Fruit fly (Drosophila melanogaster): ENCODE measurements around the gene JhI-21.

JhI-21 gene

dm6 chr2L:12044613-12045350, 11.1 kb downstream of the JhI-21 start, which contains the start of gene CG6785 (continued):
- TF ChIP-seq sc (optimal IDR thresholded peaks at IDR 0.05), result no peak
- TF ChIP-seq sc (GFP tag; optimal IDR thresholded peaks at IDR 0.05), result peak; percentile 79
- no peak for TF ChIP-seq Aef1 (GFP tag; IDR thresholded peaks at IDR 0.05)
- TF ChIP-seq CG9727 (GFP tag; optimal IDR thresholded peaks at IDR 0.05), result peak; percentile 78
- TF ChIP-seq ttk (GFP tag; IDR thresholded peaks at IDR 0.05), result no peak
- no peak for TF ChIP-seq inv (GFP tag; IDR thresholded peaks at IDR 0.05; ENCODE audit: partially characterized antibody)
- peak; percentile 56 for TF ChIP-seq Max (GFP tag; optimal IDR thresholded peaks at IDR 0.05)
- TF ChIP-seq fru (optimal IDR thresholded peaks at IDR 0.05), result no peak
- no peak for TF ChIP-seq dati (GFP tag; IDR thresholded peaks at IDR 0.05)
- TF ChIP-seq Xbp1 (GFP tag; optimal IDR thresholded peaks at IDR 0.05), result peak; percentile 51
- TF ChIP-seq CG30403 (GFP tag; optimal IDR thresholded peaks at IDR 0.05), result peak; percentile 39
- TF ChIP-seq Hr3 (GFP tag; optimal IDR thresholded peaks at IDR 0.05), result peak; percentile 37
- TF ChIP-seq CG42726 (GFP tag; IDR thresholded peaks at IDR 0.05; ENCODE audit: partially characterized antibody), result no peak
- peak; percentile 96 for TF ChIP-seq Med (GFP tag)
- peak in 1 of 2 experiments; percentile 52 for TF ChIP-seq Hr78 (GFP tag; optimal IDR thresholded peaks at IDR 0.05)
- TF ChIP-seq CG34422 (GFP tag; IDR thresholded peaks at IDR 0.05), result peak; percentile 50; the same call in 1 of the 3 replicates
- TF ChIP-seq NfI (GFP tag; optimal IDR thresholded peaks at IDR 0.05), result peak; percentile 67
- 0 out of 2 replicates have a peak, but pooled peaks have one; percentile 14 for TF ChIP-seq CG10366 (GFP tag; IDR thresholded peaks at IDR 0.05)
- TF ChIP-seq CG2678 (tag; optimal IDR thresholded peaks at IDR 0.05), result peak; percentile 86
- no peak for TF ChIP-seq Scr (GFP tag; IDR thresholded peaks at IDR 0.05; ENCODE audit: partially characterized antibody)
- TF ChIP-seq nerfin-1 (tag; optimal IDR thresholded peaks at IDR 0.05), result peak; percentile 80
- peak; percentile 48 for TF ChIP-seq CG10274 (GFP tag; optimal IDR thresholded peaks at IDR 0.05)
- peak; percentile 73 for TF ChIP-seq CG14710 (tag; optimal IDR thresholded peaks at IDR 0.05)
- TF ChIP-seq ara (GFP tag; IDR thresholded peaks at IDR 0.05), result no peak
- no peak for TF ChIP-seq jigr1 (GFP tag; IDR thresholded peaks at IDR 0.05)
- peak; percentile 90 for TF ChIP-seq CG18599 (GFP tag; optimal IDR thresholded peaks at IDR 0.05)
- TF ChIP-seq esg (GFP tag; conservative IDR thresholded peaks at IDR 0.05), result no peak
- TF ChIP-seq Poxn (GFP tag; IDR thresholded peaks at IDR 0.05), result no peak
- TF ChIP-seq Hey (tag; optimal IDR thresholded peaks at IDR 0.05), result peak; percentile 86
- no peak for TF ChIP-seq Dip2 (GFP tag; IDR thresholded peaks at IDR 0.05)
- TF ChIP-seq CG3726 (GFP tag; IDR thresholded peaks at IDR 0.05), result no peak; the same call in 2 of the 3 replicates
- no peak for TF ChIP-seq gsb (GFP tag; IDR thresholded peaks at IDR 0.05)
- peak; percentile 90 for TF ChIP-seq eyg (GFP tag; optimal IDR thresholded peaks at IDR 0.05)
- TF ChIP-seq CG11723 (GFP tag; optimal IDR thresholded peaks at IDR 0.05), result peak; percentile 83
- peak; percentile 93 for TF ChIP-seq ci (GFP tag; IDR thresholded peaks at IDR 0.05)
- TF ChIP-seq org-1 (GFP tag; optimal IDR thresholded peaks at IDR 0.05), result peak; percentile 90
- TF ChIP-seq sob (GFP tag; IDR thresholded peaks at IDR 0.05), result peak; percentile 59; the same call in 1 of the 2 replicates
- peak; percentile 62 for TF ChIP-seq pum (GFP tag; optimal IDR thresholded peaks at IDR 0.05)
- peak; percentile 45 for TF ChIP-seq CG3838 (GFP tag; optimal IDR thresholded peaks at IDR 0.05)
- TF ChIP-seq CG10543 (GFP tag; optimal IDR thresholded peaks at IDR 0.05), result peak; percentile 93
- TF ChIP-seq wek (GFP tag; optimal IDR thresholded peaks at IDR 0.05), result peak; percentile 97
- peak; percentile 76 for TF ChIP-seq Atf3 (GFP tag; optimal IDR thresholded peaks at IDR 0.05)
- peak; percentile 76 for TF ChIP-seq tap (tag; optimal IDR thresholded peaks at IDR 0.05)
- TF ChIP-seq CG7839 (tag; optimal IDR thresholded peaks at IDR 0.05), result peak; percentile 64
- TF ChIP-seq CG10565 (GFP tag; optimal IDR thresholded peaks at IDR 0.05), result no peak
- peak; percentile 60 for TF ChIP-seq cwo (GFP tag; optimal IDR thresholded peaks at IDR 0.05)
- peak; percentile 87 for TF ChIP-seq CG18764 (GFP tag; optimal IDR thresholded peaks at IDR 0.05)
- peak; percentile 52 for TF ChIP-seq CG10147 (GFP tag; optimal IDR thresholded peaks at IDR 0.05)
- peak; percentile 73 for TF ChIP-seq CG13424 (tag; optimal IDR thresholded peaks at IDR 0.05)
